Fruit fly (Drosophila melanogaster) whole organism, embryonic: ENCODE results near the gene Rip11.

Source experiments
- ATbp ChIP-seq: fragments of 200-800 bp; sonication (Bioruptor generic); optimal IDR thresholded peaks from 2 replicates; lab custom pipeline; 2017; ENCODE audit warnings: missing biosample characterization, mild to moderate bottlenecking, missing genetic modification characterization, missing genetic modification reagents
- Asciz ChIP-seq: fragments of 200-800 bp; sonication (Bioruptor generic); optimal IDR thresholded peaks from 2 replicates; lab custom pipeline; 2017; ENCODE audit warnings: missing biosample characterization, mild to moderate bottlenecking, missing genetic modification characterization, missing genetic modification reagents
- Awh ChIP-seq: fragments of 200-800 bp; sonication (Bioruptor generic); IDR thresholded peaks from 2 replicates; pipeline ENCODE4, ENCODE4 v1.3.6; 2022; ENCODE audit warnings: missing biosample characterization, missing genetic modification characterization
- Blimp-1 ChIP-seq: fragments of 200-800 bp; sonication (Bioruptor generic); optimal IDR thresholded peaks from 3 replicates; lab custom pipeline; 2018; ENCODE audit warnings: missing biosample characterization, missing genetic modification characterization, mild to moderate bottlenecking, moderate library complexity, missing genetic modification reagents
- Bteb2 ChIP-seq: fragments of 200-800 bp; sonication (Bioruptor generic); optimal IDR thresholded peaks from 2 replicates; lab custom pipeline; 2016; ENCODE audit warnings: missing biosample characterization, missing genetic modification characterization
- CG12744 ChIP-seq: fragments of 200-800 bp; sonication (Bioruptor generic); optimal IDR thresholded peaks from 2 replicates; lab custom pipeline; 2016; ENCODE audit warnings: missing biosample characterization, missing genetic modification characterization
- CG15601 ChIP-seq: fragments of 200-800 bp; sonication (Bioruptor generic); optimal IDR thresholded peaks from 3 replicates; lab custom pipeline; 2019; ENCODE audit warnings: missing biosample characterization, mild to moderate bottlenecking, missing genetic modification characterization, moderate library complexity
- CG17912 ChIP-seq: fragments of 200-800 bp; sonication (Bioruptor generic); optimal IDR thresholded peaks from 2 replicates; lab custom pipeline; 2018; ENCODE audit warnings: missing biosample characterization, mild to moderate bottlenecking, missing genetic modification characterization
- CG1792 ChIP-seq: fragments of 200-800 bp; sonication (Bioruptor generic); optimal IDR thresholded peaks from 2 replicates; lab custom pipeline; 2016; ENCODE audit warnings: missing biosample characterization, missing genetic modification characterization
- CG18476 ChIP-seq: fragments of 200-800 bp; sonication (Bioruptor generic); optimal IDR thresholded peaks from 2 replicates; lab custom pipeline; 2016; ENCODE audit warnings: missing biosample characterization, mild to moderate bottlenecking, missing genetic modification characterization
- CG2202 ChIP-seq: fragments of 200-800 bp; sonication (Bioruptor generic); optimal IDR thresholded peaks from 2 replicates; lab custom pipeline; 2018; ENCODE audit warnings: missing biosample characterization, mild to moderate bottlenecking, missing genetic modification characterization
- CG2712 ChIP-seq: fragments of 200-800 bp; optimal IDR thresholded peaks from 3 replicates; lab custom pipeline; 2019; ENCODE audit warnings: missing biosample characterization, mild to moderate bottlenecking, missing genetic modification characterization, moderate library complexity
- CG3065 ChIP-seq: fragments of 200-800 bp; sonication (Bioruptor generic); optimal IDR thresholded peaks from 2 replicates; lab custom pipeline; 2016; ENCODE audit warnings: missing biosample characterization, missing genetic modification characterization
- CG34422 ChIP-seq: fragments of 200-800 bp; sonication (Bioruptor generic); IDR thresholded peaks from 3 replicates; pipeline ENCODE4 v1.3.6; 2022; ENCODE audit warnings: missing biosample characterization, missing genetic modification characterization
- CG7372 ChIP-seq: fragments of 200-800 bp; sonication (Bioruptor generic); IDR thresholded peaks from 2 replicates; pipeline ENCODE4 v1.3.6; 2022; ENCODE audit warnings: missing biosample characterization, missing genetic modification characterization
- CG8281 ChIP-seq: fragments of 200-800 bp; sonication (Bioruptor generic); optimal IDR thresholded peaks from 2 replicates; lab custom pipeline; 2018; ENCODE audit warnings: missing biosample characterization, mild to moderate bottlenecking, missing genetic modification characterization, moderate library complexity
- CG9215 ChIP-seq: fragments of 200-800 bp; sonication (Bioruptor generic); IDR thresholded peaks from 2 replicates; pipeline ENCODE4 v1.3.6; 2022; ENCODE audit warnings: missing biosample characterization, missing genetic modification characterization
- CG9609 ChIP-seq: fragments of 200-800 bp; sonication (Bioruptor generic); optimal IDR thresholded peaks from 3 replicates; lab custom pipeline; 2016; ENCODE audit warnings: missing biosample characterization, missing genetic modification characterization
- CG9727 ChIP-seq: fragments of 200-800 bp; sonication (Bioruptor generic); optimal IDR thresholded peaks from 3 replicates; lab custom pipeline; 2017; ENCODE audit warnings: missing biosample characterization, mild to moderate bottlenecking, missing genetic modification characterization
- CoRest ChIP-seq: fragments of 200-800 bp; sonication (Bioruptor generic); optimal IDR thresholded peaks from 3 replicates; lab custom pipeline; 2018; ENCODE audit warnings: missing biosample characterization, mild to moderate bottlenecking, missing genetic modification characterization, moderate library complexity
- D ChIP-seq, 2 experiments: fragments of 200-800 bp in 1 of 2; fragments of >200 bp in 1 of 2; sonication (Bioruptor generic) in 1 of 2; optimal IDR thresholded peaks; 2 replicates in 1 of 2; 3 replicates in 1 of 2; lab custom pipeline; 2017; ENCODE audit warnings: mild to moderate bottlenecking in 1 of 2, missing biosample characterization in 1 of 2, missing genetic modification characterization in 1 of 2, missing genetic modification reagents in 1 of 2
- Dip3 ChIP-seq: fragments of 200-800 bp; sonication (Bioruptor generic); optimal IDR thresholded peaks from 3 replicates; lab custom pipeline; 2016; ENCODE audit warnings: missing biosample characterization, missing genetic modification characterization
- GATAe ChIP-seq: fragments of 200-800 bp; sonication (Bioruptor generic); conservative IDR thresholded peaks from 2 replicates; pipeline ENCODE4 v1.3.6; 2022; ENCODE audit warnings: missing biosample characterization, missing genetic modification characterization
- HLH4C ChIP-seq: fragments of 200-800 bp; sonication (Bioruptor generic); IDR thresholded peaks from 3 replicates; pipeline ENCODE4 v1.3.6; 2022; ENCODE audit warnings: missing biosample characterization, missing genetic modification characterization; ENCODE audit not compliant: partially characterized antibody
- Lim3 ChIP-seq: fragments of 200-800 bp; sonication (Bioruptor generic); IDR thresholded peaks from 2 replicates; pipeline ENCODE4 v1.3.6; 2022; ENCODE audit warnings: missing biosample characterization, missing genetic modification characterization
- MTF-1 ChIP-seq: fragments of 200-800 bp; sonication (Bioruptor generic); optimal IDR thresholded peaks from 2 replicates; lab custom pipeline; 2018; ENCODE audit warnings: missing biosample characterization, mild to moderate bottlenecking, missing genetic modification characterization, borderline replicate concordance
- Nf-YA ChIP-seq: fragments of 200-800 bp; sonication (Bioruptor generic); IDR thresholded peaks from 2 replicates; pipeline ENCODE4 v1.3.6; 2022; ENCODE audit warnings: missing biosample characterization, missing genetic modification characterization
- Poxn ChIP-seq: fragments of 200-800 bp; sonication (Bioruptor generic); IDR thresholded peaks from 2 replicates; pipeline ENCODE4 v1.3.6; 2022; ENCODE audit warnings: missing biosample characterization, missing genetic modification characterization
- Ssrp ChIP-seq: fragments of 200-800 bp; sonication (Bioruptor generic); optimal IDR thresholded peaks from 2 replicates; lab custom pipeline; 2018; ENCODE audit warnings: missing biosample characterization, mild to moderate bottlenecking, missing genetic modification characterization, moderate library complexity
- Trl ChIP-seq, 3 experiments: fragments of >200 bp in 2 of 3; fragments of 200-800 bp in 1 of 3; sonication (Bioruptor generic) in 1 of 3; optimal IDR thresholded peaks; 2 replicates in 1 of 3; 3 replicates in 2 of 3; lab custom pipeline; 2016 to 2017; ENCODE audit warnings: missing biosample characterization in 1 of 3, missing genetic modification characterization in 1 of 3
- Usf ChIP-seq: fragments of 200-800 bp; sonication (Bioruptor generic); optimal IDR thresholded peaks from 2 replicates; lab custom pipeline; 2017; ENCODE audit warnings: missing genotype, missing biosample characterization, missing genetic modification characterization
- ash1 ChIP-seq: fragments of 200-800 bp; sonication (Bioruptor generic); optimal IDR thresholded peaks from 2 replicates; lab custom pipeline; 2018; ENCODE audit warnings: missing biosample characterization, mild to moderate bottlenecking, missing genetic modification characterization
- bcd ChIP-seq: fragments of 200-800 bp; sonication (Bioruptor generic); optimal IDR thresholded peaks from 2 replicates; lab custom pipeline; 2017; ENCODE audit warnings: missing biosample characterization, mild to moderate bottlenecking, missing genetic modification characterization
- disco-r ChIP-seq: fragments of 200-800 bp; sonication (Bioruptor generic); optimal IDR thresholded peaks from 2 replicates; lab custom pipeline; 2016; ENCODE audit warnings: missing biosample characterization, missing genetic modification characterization
- emc ChIP-seq: fragments of 200-800 bp; sonication (Bioruptor generic); optimal IDR thresholded peaks from 2 replicates; lab custom pipeline; 2016; ENCODE audit warnings: missing biosample characterization, missing genetic modification characterization
- fd3F ChIP-seq: fragments of 200-800 bp; sonication (Bioruptor generic); optimal IDR thresholded peaks from 2 replicates; lab custom pipeline; 2018; ENCODE audit warnings: missing biosample characterization, mild to moderate bottlenecking, missing genetic modification characterization, moderate library complexity
- gsb-n ChIP-seq: fragments of 200-800 bp; sonication (Bioruptor generic); optimal IDR thresholded peaks from 3 replicates; lab custom pipeline; 2018; ENCODE audit warnings: missing biosample characterization, mild to moderate bottlenecking, missing genetic modification characterization
- insv ChIP-seq, 2 experiments: fragments of 200-800 bp; sonication (Bioruptor generic); optimal IDR thresholded peaks; 3 replicates each; lab custom pipeline; 2016 to 2018; ENCODE audit warnings: missing biosample characterization in 2 of 2, missing genetic modification characterization in 2 of 2
- kni ChIP-seq: fragments of 200-800 bp; sonication (Bioruptor generic); optimal IDR thresholded peaks from 3 replicates; lab custom pipeline; 2017; ENCODE audit warnings: mild to moderate bottlenecking, missing biosample characterization, missing genetic modification reagents, missing genetic modification characterization
- nom ChIP-seq: fragments of 200-800 bp; sonication (Bioruptor generic); optimal IDR thresholded peaks from 2 replicates; lab custom pipeline; 2017; ENCODE audit warnings: missing biosample characterization, missing genetic modification characterization, mild to moderate bottlenecking, moderate library complexity, missing genetic modification reagents
- odd ChIP-seq: fragments of 200-800 bp; sonication (Bioruptor generic); optimal IDR thresholded peaks from 2 replicates; lab custom pipeline; 2017; ENCODE audit warnings: missing biosample characterization, mild to moderate bottlenecking, missing genetic modification characterization
- rib ChIP-seq: fragments of 200-800 bp; sonication (Bioruptor generic); IDR thresholded peaks from 2 replicates; pipeline ENCODE4 v1.3.6; 2022; ENCODE audit warnings: missing biosample characterization, missing genetic modification characterization
- vfl ChIP-seq: fragments of 200-800 bp; sonication (Bioruptor generic); optimal IDR thresholded peaks from 2 replicates; lab custom pipeline; 2016; ENCODE audit warnings: missing biosample characterization, missing genetic modification characterization
- vvl ChIP-seq: fragments of 200-800 bp; sonication (Bioruptor generic); IDR thresholded peaks from 2 replicates; pipeline ENCODE4 v1.3.6; 2022; ENCODE audit warnings: missing biosample characterization, missing genetic modification characterization
- z ChIP-seq: fragments of 200-800 bp; sonication (Bioruptor generic); IDR thresholded peaks from 3 replicates; pipeline ENCODE4 v1.3.6; 2022; ENCODE audit warnings: missing biosample characterization, missing genetic modification characterization

The Rip11 gene

dm6 chrX:18665715-18666267 is 18.3 kb upstream of the Rip11 start (continued):
- TF ChIP-seq CG2202 = no peak
- no peak for TF ChIP-seq CG9727
- TF ChIP-seq ATbp (GFP tag; lab: Kevin White, UChicago) = no peak
- TF ChIP-seq CG7372 = peak; percentile 56
- TF ChIP-seq Awh = no peak
- TF ChIP-seq Trl (optimal IDR thresholded peaks at IDR 0.05; lab: Kevin White, UChicago) = peak in 1 of 2 experiments; percentile 13
- no peak for TF ChIP-seq Trl (GFP tag; optimal IDR thresholded peaks at IDR 0.05; lab: Kevin White, UChicago)
- TF ChIP-seq GATAe (GFP tag; lab: Robert Waterston, UW) = no peak
- no peak for TF ChIP-seq CG34422 (GFP tag; lab: Robert Waterston, UW)
- TF ChIP-seq bcd (GFP tag; lab: Kevin White, UChicago) = no peak
- TF ChIP-seq HLH4C = no peak
- TF ChIP-seq Asciz (GFP tag; lab: Kevin White, UChicago) = no peak
- TF ChIP-seq, all 482 proteins: peak for 13

- TF ChIP-seq D (optimal IDR thresholded peaks at IDR 0.05; lab: Kevin White, UChicago) = no peak
- TF ChIP-seq D (GFP tag; optimal IDR thresholded peaks at IDR 0.05; lab: Kevin White, UChicago) = no peak
- no peak for TF ChIP-seq disco-r (GFP tag; lab: Kevin White, UChicago)
These were observed 15.9 kb upstream of the Rip11 start for dm6 chrX:18663362-18663761.

DNA sequence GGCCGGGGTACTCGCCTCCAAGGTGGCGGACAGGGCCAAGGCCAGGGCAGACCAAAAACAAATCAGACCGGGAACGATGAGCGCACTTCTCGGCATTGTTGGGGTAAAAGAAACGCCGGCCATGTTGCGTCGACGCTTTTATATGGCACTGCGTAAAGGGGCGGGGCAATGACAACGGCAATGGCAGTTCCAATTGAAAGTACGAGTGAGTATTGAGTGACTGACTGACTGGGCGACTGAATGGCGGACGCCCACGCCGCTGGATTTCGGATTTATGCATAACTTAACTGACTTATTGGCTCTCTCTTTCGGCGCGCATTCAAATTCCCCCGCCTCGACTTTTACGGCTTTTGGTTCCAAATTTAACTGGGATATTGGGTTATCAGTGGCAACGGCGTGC is 14.6 kb upstream of the Rip11 start, which contains the start of gene CG6696:
TSS of gene CG6696 (minus strand) at position 101 of the 400 bp plus-strand sequence.
- no peak for TF ChIP-seq odd
- TF ChIP-seq CG8281 (tag; lab: Kevin White, UChicago) = peak; percentile 77
- no peak for TF ChIP-seq rib (GFP tag; lab: Robert Waterston, UW)
- peak; percentile 20 for TF ChIP-seq Blimp-1 (GFP tag; lab: Kevin White, UChicago)
- TF ChIP-seq Nf-YA (GFP tag; lab: Robert Waterston, UW) = no peak
- TF ChIP-seq CG1792 (GFP tag; lab: Kevin White, UChicago) = no peak
- TF ChIP-seq vvl (GFP tag; lab: Robert Waterston, UW) = peak; percentile 17; the same call in 1 of the 2 replicates
- TF ChIP-seq z (GFP tag; lab: Robert Waterston, UW) = peak; percentile 41; the same call in 1 of the 3 replicates
- TF ChIP-seq CG2712 (tag; lab: Kevin White, UChicago) = no peak
- TF ChIP-seq kni (GFP tag; lab: Kevin White, UChicago) = peak; percentile 14

DNA sequence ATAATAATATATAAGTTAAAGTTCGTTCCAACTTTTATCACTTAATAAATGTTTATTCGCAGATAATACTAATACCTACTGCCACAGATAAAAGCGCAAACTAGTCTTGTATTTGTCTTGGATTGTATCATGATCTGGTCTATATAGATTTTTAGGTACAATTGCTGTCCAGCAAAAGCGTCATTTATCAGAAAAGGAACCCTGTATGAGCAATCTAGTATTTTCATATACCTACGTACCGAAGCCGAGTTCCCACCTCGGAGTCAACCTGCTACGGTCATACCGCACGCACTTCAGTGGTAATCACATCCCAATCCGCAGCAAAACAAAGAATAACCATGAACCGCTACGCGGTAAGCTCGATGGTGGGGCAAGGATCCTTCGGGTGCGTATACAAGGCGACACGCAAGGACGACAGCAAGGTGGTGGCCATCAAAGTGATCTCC is 10.1 kb upstream of the Rip11 start, which contains the start of gene fu:
TSS of gene fu (plus strand) at position 254 of the 446 bp plus-strand sequence.
- no peak for TF ChIP-seq CG9215 (GFP tag; lab: Robert Waterston, UW)
- TF ChIP-seq fd3F = no peak
- TF ChIP-seq CG9609 (GFP tag; lab: Kevin White, UChicago) = no peak
- no peak for TF ChIP-seq vfl (GFP tag; lab: Kevin White, UChicago)
- TF ChIP-seq MTF-1 (GFP tag; lab: Kevin White, UChicago) = no peak
- peak; percentile 19 for TF ChIP-seq nom (GFP tag; lab: Kevin White, UChicago)
- TF ChIP-seq ash1 (GFP tag; lab: Kevin White, UChicago) = no peak
- TF ChIP-seq Dip3 (GFP tag; lab: Kevin White, UChicago) = no peak
- TF ChIP-seq Bteb2 = no peak
- TF ChIP-seq CG15601 (tag; lab: Kevin White, UChicago) = no peak
- TF ChIP-seq Usf (GFP tag; lab: Kevin White, UChicago) = no peak
- no peak for TF ChIP-seq insv (GFP tag; optimal IDR thresholded peaks at IDR 0.05; lab: Kevin White, UChicago)
- TF ChIP-seq emc (GFP tag; lab: Kevin White, UChicago) = no peak
- TF ChIP-seq Blimp-1 (GFP tag; lab: Kevin White, UChicago) = no peak
- no peak for TF ChIP-seq Poxn (GFP tag; lab: Robert Waterston, UW)
- TF ChIP-seq CG18476 (GFP tag; lab: Kevin White, UChicago) = no peak
- TF ChIP-seq gsb-n (tag; lab: Kevin White, UChicago) = no peak
- no peak for TF ChIP-seq CG12744 (GFP tag; lab: Kevin White, UChicago)
- TF ChIP-seq Lim3 = no peak
- peak; percentile 51 for TF ChIP-seq CoRest (tag; lab: Kevin White, UChicago)
- no peak for TF ChIP-seq CG3065
- no peak for TF ChIP-seq CG17912 (GFP tag; lab: Kevin White, UChicago)
- no peak for TF ChIP-seq Ssrp (tag; lab: Kevin White, UChicago)
